Fruit fly (Drosophila melanogaster) whole organism, embryonic: Measurements from ENCODE around the gene scu.
A peak's percentile ranks its signal among the peaks of the same experiment; 100 is the strongest.

Experiments used
- Awh ChIP-seq: fragments of 200-800 bp; sonication (Bioruptor generic); IDR thresholded peaks from 2 replicates; pipeline ENCODE4, ENCODE4 v1.3.6; 2022; ENCODE audit warnings: missing biosample characterization, missing genetic modification characterization
- B-H1 ChIP-seq: fragments of 200-800 bp; sonication (Bioruptor generic); IDR thresholded peaks from 3 replicates; pipeline ENCODE4 v1.3.6; 2022; ENCODE audit warnings: missing biosample characterization, missing genetic modification characterization
- Bgb ChIP-seq: fragments of 200-800 bp; sonication (Bioruptor generic); IDR thresholded peaks from 2 replicates; pipeline ENCODE4 v1.3.6; 2022; ENCODE audit warnings: missing biosample characterization, missing genetic modification characterization; ENCODE audit not compliant: partially characterized antibody
- CG11456 ChIP-seq: fragments of 200-800 bp; sonication (Bioruptor generic); IDR thresholded peaks from 3 replicates; pipeline ENCODE4 v1.3.6; 2022; ENCODE audit warnings: missing biosample characterization, missing genetic modification characterization
- CG11504 ChIP-seq: fragments of 200-800 bp; sonication (Bioruptor generic); optimal IDR thresholded peaks from 3 replicates; lab custom pipeline; 2019; ENCODE audit warnings: missing biosample characterization, mild to moderate bottlenecking, missing genetic modification characterization, moderate library complexity
- CG11695 ChIP-seq: fragments of 200-800 bp; sonication (Bioruptor generic); IDR thresholded peaks from 3 replicates; pipeline ENCODE4 v1.3.6; 2022; ENCODE audit warnings: missing biosample characterization, missing genetic modification characterization
- CG12219 ChIP-seq: fragments of 200-800 bp; sonication (Bioruptor generic); optimal IDR thresholded peaks from 3 replicates; lab custom pipeline; 2018; ENCODE audit warnings: missing biosample characterization, mild to moderate bottlenecking, missing genetic modification characterization
- CG1603 ChIP-seq: fragments of 200-800 bp; sonication (Bioruptor generic); optimal IDR thresholded peaks from 2 replicates; lab custom pipeline; 2019; ENCODE audit warnings: missing biosample characterization, mild to moderate bottlenecking, missing genetic modification characterization, moderate library complexity
- CG17361 ChIP-seq: fragments of 200-800 bp; sonication (Bioruptor generic); IDR thresholded peaks from 3 replicates; pipeline ENCODE4 v1.3.6; 2022; ENCODE audit warnings: missing biosample characterization, missing genetic modification characterization
- CG31224 ChIP-seq: fragments of 200-800 bp; sonication (Bioruptor generic); IDR thresholded peaks from 2 replicates; pipeline ENCODE4 v1.3.6; 2022; ENCODE audit warnings: missing biosample characterization, missing genetic modification characterization
- CG33557 ChIP-seq: fragments of 200-800 bp; sonication (Bioruptor generic); optimal IDR thresholded peaks from 2 replicates; lab custom pipeline; 2019; ENCODE audit warnings: missing biosample characterization, mild to moderate bottlenecking, missing genetic modification characterization, moderate library complexity
- CG34224 ChIP-seq: fragments of 200-800 bp; sonication (Bioruptor generic); IDR thresholded peaks from 3 replicates; pipeline ENCODE4 v1.3.6; 2022; ENCODE audit warnings: missing biosample characterization, missing genetic modification characterization; ENCODE audit not compliant: partially characterized antibody
- CG6813 ChIP-seq: fragments of 200-800 bp; sonication (Bioruptor generic); optimal IDR thresholded peaks from 2 replicates; lab custom pipeline; 2017; ENCODE audit warnings: missing biosample characterization, missing genetic modification characterization, mild to moderate bottlenecking, moderate library complexity, missing genetic modification reagents
- CG6854 ChIP-seq: fragments of 200-800 bp; sonication (Bioruptor generic); optimal IDR thresholded peaks from 3 replicates; lab custom pipeline; 2017; ENCODE audit warnings: missing biosample characterization, mild to moderate bottlenecking, missing genetic modification characterization
- CG7372 ChIP-seq: fragments of 200-800 bp; sonication (Bioruptor generic); IDR thresholded peaks from 2 replicates; pipeline ENCODE4 v1.3.6; 2022; ENCODE audit warnings: missing biosample characterization, missing genetic modification characterization
- CG7556 ChIP-seq: fragments of 200-800 bp; sonication (Bioruptor generic); optimal IDR thresholded peaks from 2 replicates; lab custom pipeline; 2017; ENCODE audit warnings: missing biosample characterization, mild to moderate bottlenecking, missing genetic modification characterization
- CkIIα-i1 ChIP-seq: fragments of 200-800 bp; sonication (Bioruptor generic); IDR thresholded peaks from 2 replicates; pipeline ENCODE4 v1.3.6; 2022; ENCODE audit warnings: missing biosample characterization, missing genetic modification characterization
- Dbx ChIP-seq: fragments of 200-800 bp; sonication (Bioruptor generic); IDR thresholded peaks from 3 replicates; pipeline ENCODE4 v1.3.6; 2022; ENCODE audit warnings: missing biosample characterization, missing genetic modification characterization
- Doc3 ChIP-seq: fragments of 200-800 bp; sonication (Bioruptor generic); IDR thresholded peaks from 3 replicates; pipeline ENCODE4 v1.3.6; 2022; ENCODE audit warnings: missing biosample characterization, missing genetic modification characterization; ENCODE audit not compliant: partially characterized antibody
- MESR4 ChIP-seq: fragments of 200-800 bp; sonication (Bioruptor generic); optimal IDR thresholded peaks from 2 replicates; lab custom pipeline; 2018; ENCODE audit warnings: missing biosample characterization, mild to moderate bottlenecking, missing genetic modification characterization, moderate library complexity
- Oaz ChIP-seq: fragments of 200-800 bp; sonication (Bioruptor generic); IDR thresholded peaks from 2 replicates; pipeline ENCODE4 v1.3.6; 2022; ENCODE audit warnings: missing biosample characterization, missing genetic modification characterization
- Oli ChIP-seq: fragments of 200-800 bp; sonication (Bioruptor generic); optimal IDR thresholded peaks from 2 replicates; lab custom pipeline; 2018; ENCODE audit warnings: missing biosample characterization, mild to moderate bottlenecking, missing genetic modification characterization, moderate library complexity
- Opbp ChIP-seq: fragments of 200-800 bp; sonication (Bioruptor generic); IDR thresholded peaks from 3 replicates; pipeline ENCODE4 v1.3.6; 2022; ENCODE audit warnings: missing biosample characterization, missing genetic modification characterization; ENCODE audit not compliant: partially characterized antibody
- Ptx1 ChIP-seq: fragments of 200-800 bp; sonication (Bioruptor generic); IDR thresholded peaks from 2 replicates; pipeline ENCODE4 v1.3.6; 2022; ENCODE audit warnings: missing biosample characterization, missing genetic modification characterization
- Rfx ChIP-seq: fragments of 200-800 bp; sonication (Bioruptor generic); IDR thresholded peaks from 2 replicates; pipeline ENCODE4 v1.3.6; 2022; ENCODE audit warnings: missing biosample characterization, missing genetic modification characterization
- Scr ChIP-seq: fragments of 200-800 bp; sonication (Bioruptor generic); IDR thresholded peaks from 2 replicates; pipeline ENCODE4 v1.3.6; 2022; ENCODE audit warnings: missing biosample characterization, missing genetic modification characterization; ENCODE audit not compliant: partially characterized antibody
- Sry-δ ChIP-seq: fragments of 200-800 bp; sonication (Bioruptor generic); optimal IDR thresholded peaks from 2 replicates; lab custom pipeline; 2016; ENCODE audit warnings: missing biosample characterization, missing genetic modification characterization
- Tbp ChIP-seq: fragments of >200 bp; optimal IDR thresholded peaks from 2 replicates; lab custom pipeline; 2018; ENCODE audit warnings: missing biosample characterization, missing genetic modification characterization
- Xrp1 ChIP-seq: fragments of 200-800 bp; sonication (Bioruptor generic); IDR thresholded peaks from 2 replicates; pipeline ENCODE4 v1.3.6; 2022; ENCODE audit warnings: missing biosample characterization, missing genetic modification characterization
- amos ChIP-seq: fragments of 200-800 bp; sonication (Bioruptor generic); IDR thresholded peaks from 2 replicates; pipeline ENCODE4 v1.3.6; 2022; ENCODE audit warnings: missing biosample characterization, missing genetic modification characterization; ENCODE audit not compliant: partially characterized antibody
- aop ChIP-seq: fragments of 200-800 bp; sonication (Bioruptor generic); IDR thresholded peaks from 2 replicates; pipeline ENCODE4 v1.3.6; 2022; ENCODE audit warnings: missing biosample characterization, missing genetic modification characterization
- ara ChIP-seq: fragments of 200-800 bp; sonication (Bioruptor generic); IDR thresholded peaks from 2 replicates; pipeline ENCODE4 v1.3.6; 2022; ENCODE audit warnings: missing biosample characterization, missing genetic modification characterization
- ase ChIP-seq: fragments of 200-800 bp; sonication (Bioruptor generic); IDR thresholded peaks from 3 replicates; pipeline ENCODE4 v1.3.6; 2022; ENCODE audit warnings: missing biosample characterization, missing genetic modification characterization
- bab2 ChIP-seq: fragments of 200-800 bp; sonication (Bioruptor generic); optimal IDR thresholded peaks from 2 replicates; lab custom pipeline; 2016; ENCODE audit warnings: missing biosample characterization, missing genetic modification characterization
- bbx ChIP-seq: fragments of 200-800 bp; sonication (Bioruptor generic); IDR thresholded peaks from 2 replicates; pipeline ENCODE4 v1.3.6; 2022; ENCODE audit warnings: missing biosample characterization, missing genetic modification characterization; ENCODE audit not compliant: partially characterized antibody
- bowl ChIP-seq: fragments of 200-800 bp; sonication (Bioruptor generic); IDR thresholded peaks from 2 replicates; pipeline ENCODE4 v1.3.6; 2022; ENCODE audit warnings: missing biosample characterization, missing genetic modification characterization
- chinmo ChIP-seq: fragments of 200-800 bp; sonication (Bioruptor generic); IDR thresholded peaks from 4 replicates; pipeline ENCODE4 v1.3.6; 2022; ENCODE audit warnings: missing biosample characterization, missing genetic modification characterization; ENCODE audit not compliant: partially characterized antibody
- cwo ChIP-seq: fragments of 200-800 bp; sonication (Bioruptor generic); optimal IDR thresholded peaks from 3 replicates; lab custom pipeline; 2017; ENCODE audit warnings: missing biosample characterization, missing genetic modification characterization, mild to moderate bottlenecking, moderate library complexity, missing genetic modification reagents
- esg ChIP-seq: fragments of 200-800 bp; sonication (Bioruptor generic); conservative IDR thresholded peaks from 2 replicates; pipeline ENCODE4 v1.3.6; 2022; ENCODE audit warnings: missing biosample characterization, missing genetic modification characterization
- fru ChIP-seq: fragments of >200 bp; optimal IDR thresholded peaks from 2 replicates; lab custom pipeline; 2017
- hkb ChIP-seq, 2 experiments: fragments of 200-800 bp in 1 of 2; fragments of >200 bp in 1 of 2; sonication (Bioruptor generic) in 1 of 2; IDR thresholded peaks in 1 of 2; optimal IDR thresholded peaks in 1 of 2; 2 replicates each; pipeline versions ENCODE4 v1.3.6 to Lab custom; 2017 to 2022; ENCODE audit warnings: missing biosample characterization in 1 of 2, missing genetic modification characterization in 1 of 2
- jumu ChIP-seq: fragments of 200-800 bp; sonication (Bioruptor generic); optimal IDR thresholded peaks from 3 replicates; lab custom pipeline; 2016; ENCODE audit warnings: missing biosample characterization, missing genetic modification characterization
- kni ChIP-seq: fragments of 200-800 bp; sonication (Bioruptor generic); optimal IDR thresholded peaks from 3 replicates; lab custom pipeline; 2017; ENCODE audit warnings: mild to moderate bottlenecking, missing biosample characterization, missing genetic modification reagents, missing genetic modification characterization
- mld ChIP-seq: fragments of 200-800 bp; sonication (Bioruptor generic); IDR thresholded peaks from 3 replicates; pipeline ENCODE4 v1.3.6; 2022; ENCODE audit warnings: missing biosample characterization, missing genetic modification characterization; ENCODE audit not compliant: partially characterized antibody
- nmo ChIP-seq: fragments of 200-800 bp; sonication (Bioruptor generic); optimal IDR thresholded peaks from 2 replicates; lab custom pipeline; 2018; ENCODE audit warnings: missing biosample characterization, mild to moderate bottlenecking, missing genetic modification characterization, moderate library complexity
- pum ChIP-seq: fragments of 200-800 bp; sonication (Bioruptor generic); optimal IDR thresholded peaks from 2 replicates; lab custom pipeline; 2016; ENCODE audit warnings: missing biosample characterization, missing genetic modification characterization
- sisA ChIP-seq: fragments of 200-800 bp; sonication (Bioruptor generic); IDR thresholded peaks from 2 replicates; pipeline ENCODE4 v1.3.6; 2022; ENCODE audit warnings: missing biosample characterization, missing genetic modification characterization
- slbo ChIP-seq: fragments of 200-800 bp; sonication (Bioruptor generic); IDR thresholded peaks from 2 replicates; pipeline ENCODE4 v1.3.6; 2022; ENCODE audit warnings: missing biosample characterization, missing genetic modification characterization
- tin ChIP-seq: fragments of 200-800 bp; sonication (Bioruptor generic); optimal IDR thresholded peaks from 3 replicates; lab custom pipeline; 2016; ENCODE audit warnings: missing biosample characterization, missing genetic modification characterization
- tna ChIP-seq: fragments of 200-800 bp; sonication (Bioruptor generic); IDR thresholded peaks from 2 replicates; pipeline ENCODE4 v1.3.6; 2022; ENCODE audit warnings: missing biosample characterization, missing genetic modification characterization; ENCODE audit not compliant: partially characterized antibody
- usp ChIP-seq: fragments of >200 bp; optimal IDR thresholded peaks from 2 replicates; lab custom pipeline; 2017; ENCODE audit warnings: missing biosample characterization, missing genetic modification characterization

Gene scu

DNA sequence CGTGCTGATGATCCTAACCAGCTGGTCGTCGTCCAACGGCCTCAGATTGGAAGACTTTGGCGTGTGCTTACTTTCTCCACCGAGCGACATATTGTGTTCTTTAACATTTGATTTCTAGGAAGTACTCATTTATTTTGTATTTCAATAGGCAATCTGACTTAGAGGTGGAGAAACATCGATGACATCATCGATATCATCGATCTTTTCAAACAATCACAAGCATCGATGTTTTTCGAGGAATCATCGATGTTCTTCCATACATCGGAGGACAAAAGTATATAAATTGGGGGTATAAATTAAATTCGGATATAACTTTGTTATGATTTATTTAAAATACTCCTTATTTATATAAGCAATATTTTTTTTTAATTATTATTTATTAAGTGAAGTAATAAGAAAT lies 726 bp upstream of the scu start, which contains the start of gene Swt1 (continued):
- no peak for TF ChIP-seq CG31224
- TF ChIP-seq Awh (GFP tag; lab: Robert Waterston, UW), result no peak
- no peak for TF ChIP-seq sisA (GFP tag; lab: Robert Waterston, UW)
- TF ChIP-seq fru (lab: Kevin White, UChicago), result no peak
- no peak for TF ChIP-seq pum (GFP tag; lab: Kevin White, UChicago)
- no peak for TF ChIP-seq usp (GFP tag; lab: Kevin White, UChicago)
- TF ChIP-seq Dbx (GFP tag; lab: Robert Waterston, UW), result peak; percentile 36; the same call in 1 of the 3 replicates
- no peak for TF ChIP-seq Tbp
- TF ChIP-seq CG17361 (GFP tag; lab: Robert Waterston, UW), result no peak
- peak; percentile 94 for TF ChIP-seq CG34224 (GFP tag; lab: Robert Waterston, UW)
- TF ChIP-seq bab2, result no peak
- TF ChIP-seq ase (GFP tag; lab: Robert Waterston, UW), result no peak
- TF ChIP-seq cwo, result no peak
- peak; percentile 44 for TF ChIP-seq CG1603 (tag; lab: Kevin White, UChicago)
- no peak for TF ChIP-seq esg (GFP tag; lab: Robert Waterston, UW)
- TF ChIP-seq Scr (GFP tag; lab: Robert Waterston, UW), result peak; percentile 92
- peak; percentile 28; the same call in 1 of the 4 replicates for TF ChIP-seq chinmo (GFP tag; lab: Robert Waterston, UW)
- TF ChIP-seq CG33557 (GFP tag; lab: Kevin White, UChicago), result no peak
- peak; percentile 94 for TF ChIP-seq Bgb (GFP tag; lab: Robert Waterston, UW)
- no peak for TF ChIP-seq CG11456
- TF ChIP-seq kni, result no peak
- no peak for TF ChIP-seq CG12219 (GFP tag; lab: Kevin White, UChicago)
- TF ChIP-seq amos, result peak; percentile 94
- TF ChIP-seq CG11695 (GFP tag; lab: Robert Waterston, UW), result no peak
- no peak for TF ChIP-seq ara (GFP tag; lab: Robert Waterston, UW)
- TF ChIP-seq Opbp (GFP tag; lab: Robert Waterston, UW), result peak; percentile 91
- TF ChIP-seq CG6813 (GFP tag; lab: Kevin White, UChicago), result no peak
- peak; percentile 88 for TF ChIP-seq Doc3
- TF ChIP-seq jumu (GFP tag; lab: Kevin White, UChicago), result no peak
- peak; percentile 30 for TF ChIP-seq CG11504 (tag; lab: Kevin White, UChicago)
- TF ChIP-seq bowl (GFP tag; lab: Robert Waterston, UW), result no peak
- TF ChIP-seq tin, result no peak
- TF ChIP-seq Oaz (GFP tag; lab: Robert Waterston, UW), result no peak
- peak; percentile 74 for TF ChIP-seq tna
- no peak for TF ChIP-seq CG7372 (GFP tag; lab: Robert Waterston, UW)
- TF ChIP-seq CG6854 (GFP tag; lab: Kevin White, UChicago), result no peak
- TF ChIP-seq MESR4 (GFP tag; lab: Kevin White, UChicago), result peak; percentile 71
- peak; percentile 10; the same call in 1 of the 2 replicates for TF ChIP-seq slbo (GFP tag; lab: Robert Waterston, UW)
- TF ChIP-seq Ptx1 (GFP tag; lab: Robert Waterston, UW), result no peak
- TF ChIP-seq bbx (GFP tag; lab: Robert Waterston, UW), result peak; percentile 92
- TF ChIP-seq Xrp1 (GFP tag; lab: Robert Waterston, UW), result no peak
- no peak for TF ChIP-seq hkb (optimal IDR thresholded peaks at IDR 0.05; lab: Kevin White, UChicago)
- peak; percentile 7; the same call in 1 of the 2 replicates for TF ChIP-seq hkb (GFP tag; IDR thresholded peaks at IDR 0.05; lab: Robert Waterston, UW)
- TF ChIP-seq Rfx, result peak; percentile 44; the same call in 1 of the 2 replicates
- no peak for TF ChIP-seq CG7556
- peak; percentile 85; the same call in 2 of the 3 replicates for TF ChIP-seq mld (GFP tag; lab: Robert Waterston, UW)
- no peak for TF ChIP-seq Oli (tag; lab: Kevin White, UChicago)
- TF ChIP-seq nmo (GFP tag; lab: Kevin White, UChicago), result peak; percentile 18
- no peak for TF ChIP-seq B-H1 (GFP tag; lab: Robert Waterston, UW)
- TF ChIP-seq Sry-δ, result peak; percentile 81
- TF ChIP-seq aop, result no peak
- peak; percentile 84 for TF ChIP-seq CkIIα-i1
